Worm (Caenorhabditis elegans): ENCODE data around the gene srh-3.
"Not testable (repeated sequence)": the region's sequence is repeated elsewhere in the genome, so short reads cannot be mapped to it uniquely, and the experiment has no call there.

The srh-3 gene

ce11 chrV:1680770-1681169 is 1.6 kb upstream of the srh-3 start, which contains the start of gene srw-91:
srw-91 (minus strand) TSS chrV:1680870.
- no peak for TF ChIP-seq nhr-76 (tag; optimal IDR thresholded peaks at IDR 0.05)
- no peak for TF ChIP-seq mep-1 (tag; optimal IDR thresholded peaks at IDR 0.05)
- TF ChIP-seq tlp-1 (tag; optimal IDR thresholded peaks at IDR 0.05): no peak
- TF ChIP-seq lin-15B (tag; optimal IDR thresholded peaks at IDR 0.05): no peak

ce11 chrV:1685328-1685727 is 2.9 kb downstream of the srh-3 start, which contains the start of gene srh-5:
srh-5 (plus strand) TSS chrV:1685628.
- TF ChIP-seq alr-1 (tag; optimal IDR thresholded peaks at IDR 0.05; ENCODE audit: borderline replicate concordance): no peak
- no peak for TF ChIP-seq mep-1 (tag; optimal IDR thresholded peaks at IDR 0.05)
- TF ChIP-seq tbx-2 (tag; optimal IDR thresholded peaks at IDR 0.05): no peak
- TF ChIP-seq skn-1 (tag; optimal IDR thresholded peaks at IDR 0.05): no peak
- TF ChIP-seq pqm-1 (tag; optimal IDR thresholded peaks at IDR 0.05): no peak
- no peak for TF ChIP-seq nhr-77 (tag; optimal IDR thresholded peaks at IDR 0.05)
- no peak for TF ChIP-seq fos-1 (tag; optimal IDR thresholded peaks at IDR 0.05)
- TF ChIP-seq egl-27 (tag; optimal IDR thresholded peaks at IDR 0.05): no peak
- no peak for TF ChIP-seq ztf-11 (tag; optimal IDR thresholded peaks at IDR 0.05)
- TF ChIP-seq rnt-1 (tag; optimal IDR thresholded peaks at IDR 0.05): no peak

- TF ChIP-seq mab-9 (GFP tag; IDR thresholded peaks at IDR 0.05); nhr-76 (tag; optimal IDR thresholded peaks at IDR 0.05); C04F5.9 (tag; optimal IDR thresholded peaks at IDR 0.05): not testable (repeated sequence)
Observed at ce11 chrV:1692494-1692893, 10.1 kb downstream of the srh-3 start, which contains the start of gene Y46H3C.5. Y46H3C.5 (minus strand) TSS chrV:1692495.

ce11 chrV:1693876-1694275 is 11.5 kb downstream of the srh-3 start, which contains the start of gene Y46H3C.7:
Y46H3C.7 (minus strand) TSS chrV:1694022.
- TF ChIP-seq fos-1 (tag; optimal IDR thresholded peaks at IDR 0.05); elt-2 (tag; optimal IDR thresholded peaks at IDR 0.05); alr-1 (tag; optimal IDR thresholded peaks at IDR 0.05; ENCODE audit: borderline replicate concordance): not testable (repeated sequence)

- no peak for TF ChIP-seq egl-13 (tag; optimal IDR thresholded peaks at IDR 0.05)
- TF ChIP-seq jun-1 (tag; optimal IDR thresholded peaks at IDR 0.05): no peak
- no peak for TF ChIP-seq elt-2 (tag; optimal IDR thresholded peaks at IDR 0.05)
- TF ChIP-seq isw-1 (GFP tag; IDR thresholded peaks at IDR 0.05): no peak
- TF ChIP-seq ztf-4 (tag; optimal IDR thresholded peaks at IDR 0.05): no peak
- TF ChIP-seq C16A3.4 (tag; optimal IDR thresholded peaks at IDR 0.05): no peak
- no peak for TF ChIP-seq swsn-7 (tag; optimal IDR thresholded peaks at IDR 0.05)
- no peak for TF ChIP-seq efl-3 (GFP tag; optimal IDR thresholded peaks at IDR 0.05)
- no peak for TF ChIP-seq ceh-90 (tag; optimal IDR thresholded peaks at IDR 0.05)
- TF ChIP-seq skn-1 (tag; optimal IDR thresholded peaks at IDR 0.05): no peak
- TF ChIP-seq vab-15 (tag; optimal IDR thresholded peaks at IDR 0.05): no peak
- TF ChIP-seq unc-30 (tag; optimal IDR thresholded peaks at IDR 0.05): no peak
- no peak for TF ChIP-seq pax-3 (tag; optimal IDR thresholded peaks at IDR 0.05)
- no peak for TF ChIP-seq unc-130 (tag; optimal IDR thresholded peaks at IDR 0.05)
- no peak for TF ChIP-seq aha-1 (tag; optimal IDR thresholded peaks at IDR 0.05)
- TF ChIP-seq nhr-84 (tag; optimal IDR thresholded peaks at IDR 0.05): no peak
- TF ChIP-seq elt-3 (tag; optimal IDR thresholded peaks at IDR 0.05): no peak
- TF ChIP-seq zip-4 (GFP tag; optimal IDR thresholded peaks at IDR 0.05): no peak
Observed at ce11 chrV:1698400-1698799, 16.0 kb downstream of the srh-3 start.

ce11 chrV:1699228-1699795 is 16.9 kb downstream of the srh-3 start:
- no peak for TF ChIP-seq lin-15B (tag; optimal IDR thresholded peaks at IDR 0.05)

Measured in whole organism, L1 larva.